Fruit fly (Drosophila melanogaster): ENCODE data around the gene CG3165.

Gene CG3165

dm6 chr2L:2976829-2977228 is at the start of gene CG3165, which contains the start of gene CG9641:
Gene CG3165, plus strand, starts transcription at chr2L:2977122.
Gene CG9641, minus strand, starts transcription at chr2L:2976862.
- TF ChIP-seq Abd-B (GFP tag; optimal IDR thresholded peaks at IDR 0.05) (no peak), woc (GFP tag; optimal IDR thresholded peaks at IDR 0.05) (no peak), Hnf4 (GFP tag; optimal IDR thresholded peaks at IDR 0.05) (no peak), sage (GFP tag; optimal IDR thresholded peaks at IDR 0.05) (no peak), br (GFP tag; optimal IDR thresholded peaks at IDR 0.05) (no peak), tai (GFP tag; optimal IDR thresholded peaks at IDR 0.05) (no peak), ey (GFP tag; optimal IDR thresholded peaks at IDR 0.05) (peak; percentile 90), dsf (GFP tag; optimal IDR thresholded peaks at IDR 0.05; ENCODE audit: borderline replicate concordance) (no peak), Hr83 (GFP tag; optimal IDR thresholded peaks at IDR 0.05; ENCODE audit: poor library complexity, severe bottlenecking) (peak; percentile 87), Hr78 (GFP tag; optimal IDR thresholded peaks at IDR 0.05) (no peak), Rel (GFP tag; optimal IDR thresholded peaks at IDR 0.05) (no peak), Rel (tag; optimal IDR thresholded peaks at IDR 0.05) (peak; percentile 68), OdsH (GFP tag; optimal IDR thresholded peaks at IDR 0.05) (peak; percentile 88), fru (GFP tag; optimal IDR thresholded peaks at IDR 0.05) (no peak), lola (GFP tag; optimal IDR thresholded peaks at IDR 0.05) (no peak), psq (GFP tag; optimal IDR thresholded peaks at IDR 0.05) (peak; percentile 79), foxo (GFP tag; optimal IDR thresholded peaks at IDR 0.05) (peak in 1 of 2 experiments; percentile 93), h (GFP tag; optimal IDR thresholded peaks at IDR 0.05) (no peak), Myc (optimal IDR thresholded peaks at IDR 0.05) (no peak), jim (GFP tag; optimal IDR thresholded peaks at IDR 0.05) (no peak), CG9705 (GFP tag; optimal IDR thresholded peaks at IDR 0.05) (peak; percentile 89), pan (optimal IDR thresholded peaks at IDR 0.05) (no peak), Dfd (GFP tag; optimal IDR thresholded peaks at IDR 0.05) (no peak), Vsx2 (GFP tag; optimal IDR thresholded peaks at IDR 0.05; ENCODE audit: partially characterized antibody) (no peak), dl (GFP tag; optimal IDR thresholded peaks at IDR 0.05; ENCODE audit: insufficient read depth in 1 of 2, partially characterized antibody in 2 of 2) (no peak), rgr (GFP tag; optimal IDR thresholded peaks at IDR 0.05) (no peak), Dif (GFP tag; optimal IDR thresholded peaks at IDR 0.05; ENCODE audit: partially characterized antibody) (no peak), brk (GFP tag; optimal IDR thresholded peaks at IDR 0.05) (no peak), sv (GFP tag; optimal IDR thresholded peaks at IDR 0.05) (peak; percentile 89), dmrt93B (GFP tag; optimal IDR thresholded peaks at IDR 0.05) (no peak), N (GFP tag; optimal IDR thresholded peaks at IDR 0.05) (no peak), Jra (GFP tag; optimal IDR thresholded peaks at IDR 0.05) (no peak), GATAd (GFP tag; optimal IDR thresholded peaks at IDR 0.05) (peak; percentile 71), usp (GFP tag; optimal IDR thresholded peaks at IDR 0.05) (no peak), Sp1 (GFP tag; optimal IDR thresholded peaks at IDR 0.05) (peak; percentile 85), HLH106 (tag; optimal IDR thresholded peaks at IDR 0.05) (peak; percentile 90), Mio (GFP tag; optimal IDR thresholded peaks at IDR 0.05) (no peak), CrebA (GFP tag; optimal IDR thresholded peaks at IDR 0.05; ENCODE audit: borderline replicate concordance) (no peak), CG32264 (GFP tag; optimal IDR thresholded peaks at IDR 0.05) (no peak)

- TF ChIP-seq Myc (optimal IDR thresholded peaks at IDR 0.05) (no peak), Sp1 (GFP tag; optimal IDR thresholded peaks at IDR 0.05) (no peak), lola (GFP tag; optimal IDR thresholded peaks at IDR 0.05) (no peak), jim (GFP tag; optimal IDR thresholded peaks at IDR 0.05) (no peak), Vsx2 (GFP tag; optimal IDR thresholded peaks at IDR 0.05; ENCODE audit: partially characterized antibody) (no peak), sv (GFP tag; optimal IDR thresholded peaks at IDR 0.05) (no peak), Hr83 (GFP tag; optimal IDR thresholded peaks at IDR 0.05; ENCODE audit: poor library complexity, severe bottlenecking) (no peak), GATAd (GFP tag; optimal IDR thresholded peaks at IDR 0.05) (no peak), rgr (GFP tag; optimal IDR thresholded peaks at IDR 0.05) (no peak), dmrt93B (GFP tag; optimal IDR thresholded peaks at IDR 0.05) (no peak), psq (GFP tag; optimal IDR thresholded peaks at IDR 0.05) (no peak), pan (optimal IDR thresholded peaks at IDR 0.05) (no peak), Hr78 (GFP tag; optimal IDR thresholded peaks at IDR 0.05) (no peak), CG9705 (GFP tag; optimal IDR thresholded peaks at IDR 0.05) (no peak), br (GFP tag; optimal IDR thresholded peaks at IDR 0.05) (no peak), h (GFP tag; optimal IDR thresholded peaks at IDR 0.05) (no peak), Mio (GFP tag; optimal IDR thresholded peaks at IDR 0.05) (no peak), HLH106 (tag; optimal IDR thresholded peaks at IDR 0.05) (no peak), dl (GFP tag; optimal IDR thresholded peaks at IDR 0.05; ENCODE audit: insufficient read depth in 1 of 2, partially characterized antibody in 2 of 2) (no peak)
Observed at dm6 chr2L:2930646-2931045, 46.3 kb upstream of the CG3165 start.

Measured in whole organism, wandering third instar larva.